Worm (Caenorhabditis elegans) whole organism, L4 larva: ENCODE data around the gene nac-3.

Source experiments
- T26A8.4 ChIP-seq: fragments of 200-800 bp; sonication (Bioruptor generic); IDR thresholded peaks from 2 replicates; pipeline ENCODE4 v1.3.6; 2022; ENCODE audit warnings: missing genetic modification characterization, missing compliant biosample characterization
- aly-2 ChIP-seq: sonication (generic microtip); optimal IDR thresholded peaks from 2 replicates; lab custom pipeline; 2018; ENCODE audit warnings: missing biosample characterization, missing genetic modification characterization
- ama-1 ChIP-seq: fragments of 150-350 bp; optimal IDR thresholded peaks from 2 replicates; lab custom pipeline; 2014; ENCODE audit warnings: inconsistent platforms, mixed read lengths
- ceh-20 ChIP-seq: fragments of 200-800 bp; sonication (Bioruptor generic); IDR thresholded peaks from 2 replicates; pipeline ENCODE4 v1.3.6; 2022; ENCODE audit warnings: missing genetic modification reagents, missing genetic modification characterization, missing compliant biosample characterization
- ceh-82 ChIP-seq: sonication (generic microtip); optimal IDR thresholded peaks from 2 replicates; lab custom pipeline; 2017; ENCODE audit warnings: missing biosample characterization, missing genetic modification characterization
- ces-1 ChIP-seq: fragments of 150-350 bp; sonication (generic microtip); optimal IDR thresholded peaks from 4 replicates; lab custom pipeline; 2014; ENCODE audit warnings: missing biosample characterization, missing genetic modification reagents, missing genetic modification characterization
- dmd-9 ChIP-seq: fragments of 200-800 bp; sonication (Bioruptor generic); IDR thresholded peaks from 2 replicates; pipeline ENCODE4 v1.3.6; 2022; ENCODE audit warnings: missing genetic modification reagents, missing genetic modification characterization, missing compliant biosample characterization
- egl-27 ChIP-seq: sonication (generic microtip); optimal IDR thresholded peaks from 3 replicates; lab custom pipeline; 2017; ENCODE audit warnings: missing biosample characterization, missing genetic modification reagents, missing genetic modification characterization
- fkh-10 ChIP-seq: fragments of 150-350 bp; optimal IDR thresholded peaks from 2 replicates; lab custom pipeline; 2014; ENCODE audit warnings: missing biosample characterization, missing genetic modification reagents, missing genetic modification characterization
- lim-7 ChIP-seq: fragments of 200-800 bp; sonication (Bioruptor generic); IDR thresholded peaks from 2 replicates; pipeline ENCODE4 v1.3.6; 2022; ENCODE audit warnings: missing genetic modification characterization, missing compliant biosample characterization
- lin-39 ChIP-seq: fragments of 150-350 bp; optimal IDR thresholded peaks from 2 replicates; lab custom pipeline; 2014; ENCODE audit warnings: missing biosample characterization, missing genetic modification reagents, missing genetic modification characterization
- pqm-1 ChIP-seq: sonication (generic microtip); optimal IDR thresholded peaks from 2 replicates; lab custom pipeline; 2017; ENCODE audit warnings: missing biosample characterization, missing genetic modification characterization
- snpc-4 ChIP-seq: fragments of 150-350 bp; optimal IDR thresholded peaks from 2 replicates; lab custom pipeline; 2014; ENCODE audit warnings: missing biosample characterization, missing genetic modification characterization

- TF ChIP-seq ceh-82 (tag; lab: Kevin White, UChicago) = no peak
- no peak for TF ChIP-seq aly-2 (tag; lab: Kevin White, UChicago)
- TF ChIP-seq egl-27 (tag; lab: Kevin White, UChicago) = no peak
- TF ChIP-seq lim-7 (GFP tag; lab: Robert Waterston, UW) = no peak
- TF ChIP-seq ama-1 (lab: Kevin White, UChicago) = no peak
- TF ChIP-seq pqm-1 = no peak
- no peak for TF ChIP-seq snpc-4
- no peak for TF ChIP-seq dmd-9 (GFP tag; lab: Robert Waterston, UW)
- TF ChIP-seq ces-1 = no peak
- no peak for TF ChIP-seq ceh-20 (GFP tag; lab: Robert Waterston, UW)
- TF ChIP-seq lin-39 = no peak
- no peak for TF ChIP-seq T26A8.4 (GFP tag; lab: Robert Waterston, UW)
- no peak for TF ChIP-seq fkh-10 (GFP tag; lab: Kevin White, UChicago)
These were observed 36.3 kb downstream of the nac-3 start, which contains the start of gene epac-1 for ce11 chrIII:10188912-10189311.
